Fruit fly (Drosophila melanogaster) whole organism, prepupa: Measurements from ENCODE around the gene CG34278.

Experiments used
- CG11902 ChIP-seq: fragments of 200-800 bp; sonication (Bioruptor generic); optimal IDR thresholded peaks from 3 replicates; lab custom pipeline; 2016; ENCODE audit warnings: missing biosample characterization, missing genetic modification characterization
- CG9139 ChIP-seq: fragments of 200-800 bp; sonication (Bioruptor generic); optimal IDR thresholded peaks from 3 replicates; lab custom pipeline; 2017; ENCODE audit warnings: missing biosample characterization, mild to moderate bottlenecking, missing genetic modification characterization
- Smox ChIP-seq: fragments of 200-800 bp; sonication (Bioruptor generic); optimal IDR thresholded peaks from 3 replicates; lab custom pipeline; 2016; ENCODE audit warnings: missing biosample characterization, missing genetic modification characterization
- vri ChIP-seq: fragments of 200-800 bp; sonication (Bioruptor generic); optimal IDR thresholded peaks from 3 replicates; lab custom pipeline; 2016; ENCODE audit warnings: missing biosample characterization, mild to moderate bottlenecking, missing genetic modification characterization

DNA sequence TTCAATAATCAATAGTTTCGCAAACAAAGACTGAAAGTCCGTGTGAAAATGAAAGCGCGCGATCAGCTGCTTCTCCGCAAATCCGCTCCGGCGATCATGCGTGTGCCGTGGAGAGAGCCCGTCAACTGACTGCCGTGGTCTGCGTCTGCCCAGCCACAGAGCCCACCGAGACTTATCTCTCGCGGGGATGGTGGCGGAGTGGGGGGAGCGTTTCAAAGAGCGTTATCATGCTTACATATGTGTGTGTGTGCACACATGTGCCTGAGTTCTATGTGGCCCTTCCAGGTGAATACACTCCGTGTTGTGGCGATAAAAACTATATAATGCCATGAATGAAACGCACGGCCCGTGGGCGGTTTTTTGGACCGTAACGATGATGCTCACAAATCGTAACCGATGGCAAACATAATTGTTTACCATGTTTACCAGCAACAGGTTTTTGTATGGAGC, 42.3 kb upstream of the CG34278 start:
- no peak for TF ChIP-seq CG9139 (GFP tag; lab: Kevin White, UChicago)
- TF ChIP-seq vri (GFP tag; lab: Kevin White, UChicago) = peak; percentile 64
- no peak for TF ChIP-seq CG11902 (GFP tag; lab: Kevin White, UChicago)
- no peak for TF ChIP-seq Smox (GFP tag; lab: Kevin White, UChicago)
